Worm (Caenorhabditis elegans) whole organism, dauer: ENCODE results near the gene kin-21.
"Not testable (repeated sequence)": the region's sequence is repeated elsewhere in the genome, so short reads cannot be mapped to it uniquely, and the experiment has no call there.

Source experiments
- unc-62 ChIP-seq: sonication (generic microtip); optimal IDR thresholded peaks from 2 replicates; lab custom pipeline; 2017; ENCODE audit warnings: missing biosample characterization, missing genetic modification reagents, missing genetic modification characterization

The kin-21 gene

DNA sequence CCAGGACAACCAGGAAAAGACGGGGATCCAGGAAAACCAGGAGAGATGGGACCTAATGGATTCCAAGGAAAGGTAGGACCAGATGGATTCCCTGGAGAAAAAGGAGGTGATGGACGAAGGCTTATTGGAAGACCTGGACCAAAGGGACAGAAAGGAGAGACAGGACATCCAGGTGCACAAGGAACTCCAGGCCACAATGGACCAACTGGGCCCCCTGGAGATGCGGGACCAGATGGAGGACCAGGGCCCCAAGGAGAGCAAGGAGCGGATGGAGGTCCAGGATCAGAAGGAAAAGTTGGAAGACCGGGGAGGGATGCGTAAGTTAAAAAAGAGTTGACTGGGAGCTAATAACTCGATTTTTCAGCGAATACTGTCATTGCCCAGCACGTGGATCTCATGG is 10.1 kb upstream of the kin-21 start:
- TF ChIP-seq unc-62: no peak

ce11 chrIV:9824480-9824879 is 8.2 kb upstream of the kin-21 start, which contains the start of gene catp-6:
Gene catp-6 (minus strand): TSS chrIV:9824580.
- no peak for TF ChIP-seq unc-62

- TF ChIP-seq unc-62: no peak
Measured at ce11 chrIV:9825196-9825744, 7.4 kb upstream of the kin-21 start, which contains the start of gene mtr-4. Gene mtr-4 (plus strand): TSS chrIV:9825694.

ce11 chrIV:9833337-9833736 is 651 bp downstream of the kin-21 start:
- TF ChIP-seq unc-62: no peak

DNA sequence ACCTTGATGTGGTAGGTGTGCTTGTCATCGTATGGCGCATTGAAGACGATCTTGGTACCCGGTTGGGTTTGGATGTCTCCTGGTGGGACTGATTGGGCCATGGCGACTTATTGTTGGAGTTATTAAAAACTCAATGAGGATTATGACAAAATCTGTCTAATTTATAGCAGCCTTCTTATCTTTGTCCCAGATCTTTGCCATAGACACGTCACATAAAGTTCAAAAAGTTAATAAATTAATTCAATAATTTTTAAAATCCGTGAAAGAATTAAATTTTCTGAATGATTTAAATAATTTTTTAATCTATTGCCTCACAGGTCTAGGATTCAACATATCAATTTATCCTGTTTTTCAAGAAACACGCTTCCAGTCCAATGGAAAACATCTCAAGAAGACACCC is 3.6 kb downstream of the kin-21 start, which contains the start of gene msp-81:
TSS of gene msp-81 (minus strand) at position 101 of the 400 bp plus-strand sequence.
- TF ChIP-seq unc-62: no peak

DNA sequence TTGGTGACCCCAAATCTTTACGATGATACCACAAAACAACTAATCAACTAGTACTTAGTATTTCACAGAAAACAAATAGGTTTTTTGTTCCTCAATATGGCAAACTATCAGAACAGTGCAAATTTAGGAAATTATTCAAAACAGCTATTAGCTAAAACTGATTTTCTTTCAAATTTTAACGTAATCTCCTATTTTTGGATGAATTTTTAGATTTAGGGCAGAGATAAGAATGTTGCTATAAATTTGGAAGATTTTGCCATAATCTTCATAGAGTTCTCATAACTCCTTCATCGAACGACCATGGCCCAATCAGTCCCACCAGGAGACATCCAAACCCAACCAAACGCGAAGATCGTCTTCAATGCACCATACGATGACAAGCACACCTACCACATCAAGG is 4.7 kb downstream of the kin-21 start, which contains the start of gene msp-10:
TSS of gene msp-10 (plus strand) at position 301 of the 400 bp plus-strand sequence.
- TF ChIP-seq unc-62: not testable (repeated sequence)

DNA sequence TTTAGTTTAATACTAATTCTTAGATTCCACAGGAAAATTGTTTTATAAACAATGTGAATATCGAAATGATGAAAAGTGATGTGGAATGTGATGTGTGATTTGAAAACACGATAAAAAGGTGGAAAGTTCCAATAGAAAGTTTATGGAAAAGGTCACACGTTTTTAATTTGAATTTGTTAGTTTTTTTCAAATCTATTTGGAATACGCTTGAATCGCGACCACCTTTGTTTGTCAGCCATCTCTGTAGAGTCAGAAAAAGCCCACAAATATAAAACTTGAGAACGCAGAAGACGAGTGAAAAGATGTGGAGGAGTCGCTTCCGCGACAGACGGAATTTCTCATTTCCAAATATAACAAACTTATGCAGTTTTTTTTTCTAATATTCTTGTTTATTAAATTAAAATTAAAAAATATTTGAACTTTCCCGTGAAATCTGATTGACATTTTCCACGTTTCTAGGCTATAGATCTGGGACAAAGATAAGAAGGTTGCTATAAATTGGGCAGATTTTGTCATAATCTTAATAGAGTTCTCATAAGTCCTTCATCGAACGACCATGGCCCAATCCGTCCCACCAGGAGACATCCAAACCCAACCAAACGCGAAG is 8.4 kb downstream of the kin-21 start, which contains the start of the genes kin-24 and msp-56:
TSS of gene kin-24 (minus strand) at position 101 of the 607 bp plus-strand sequence.
TSS of gene msp-56 (plus strand) at position 557 of the 607 bp plus-strand sequence.
- TF ChIP-seq unc-62: no peak

DNA sequence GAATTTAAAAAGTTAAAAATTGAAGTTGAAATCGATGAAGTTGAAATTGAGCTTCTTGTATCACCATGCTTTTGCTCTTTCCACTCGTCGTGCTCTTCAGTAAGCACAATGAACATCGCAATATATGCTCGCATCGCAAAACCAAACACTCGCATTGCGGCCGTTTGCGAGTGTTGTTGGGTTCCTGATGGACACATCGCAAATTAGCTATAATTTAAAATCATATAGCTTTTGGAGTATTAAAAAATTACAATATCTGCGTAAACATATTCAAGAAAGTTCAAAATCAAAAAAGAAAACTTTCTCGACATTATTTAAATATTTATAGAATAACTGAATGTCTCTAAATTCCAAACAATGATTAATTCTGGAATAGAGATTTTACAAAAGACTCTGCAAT is 9.4 kb downstream of the kin-21 start, which contains the start of gene K07F5.17:
TSS of gene K07F5.17 (plus strand) at position 301 of the 400 bp plus-strand sequence.
- no peak for TF ChIP-seq unc-62

DNA sequence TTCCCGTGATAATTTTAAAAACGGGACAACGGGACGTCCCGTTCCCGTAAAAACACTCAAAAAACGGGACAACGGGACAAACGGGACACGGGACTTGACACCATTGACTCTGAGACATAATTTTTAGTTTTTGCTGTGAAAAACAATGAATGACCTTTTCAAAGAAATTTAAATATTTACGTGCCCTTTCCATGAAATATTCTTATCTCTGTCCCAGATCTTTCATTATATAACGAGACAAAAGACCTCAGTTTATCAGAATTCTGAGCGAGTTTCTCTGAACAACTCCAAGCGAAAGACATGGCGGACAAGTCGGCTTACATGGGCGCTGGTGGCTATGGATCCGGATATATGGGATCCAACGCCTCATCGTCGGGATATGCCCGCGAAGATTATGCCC is 11.1 kb downstream of the kin-21 start, which contains the start of gene nspd-2:
TSS of gene nspd-2 (plus strand) at position 301 of the 400 bp plus-strand sequence.
- TF ChIP-seq unc-62: no peak

DNA sequence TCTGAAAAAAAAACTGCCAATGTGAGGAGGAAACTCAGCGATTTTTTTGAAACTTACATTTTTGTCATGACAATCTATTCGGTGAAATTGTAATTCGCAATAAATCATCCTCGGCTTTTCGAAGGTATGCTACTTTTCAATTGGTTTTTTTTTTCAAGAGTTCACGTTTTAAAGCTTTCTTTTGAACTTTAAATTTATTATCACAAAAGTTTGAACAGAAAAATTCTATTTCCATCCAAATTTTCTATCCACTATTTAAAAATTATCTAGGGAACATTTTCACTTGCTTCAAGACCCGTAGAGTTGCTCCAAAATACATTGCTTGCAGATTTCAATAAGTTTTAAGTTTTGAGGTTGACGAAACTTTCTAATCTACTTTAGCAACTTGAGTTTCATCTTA is 13.9 kb downstream of the kin-21 start, which contains the start of gene K07F5.6:
TSS of gene K07F5.6 (minus strand) at position 101 of the 400 bp plus-strand sequence.
- TF ChIP-seq unc-62: no peak

ce11 chrIV:9848075-9848474 is 15.4 kb downstream of the kin-21 start, which contains the start of gene K07F5.7:
Gene K07F5.7 (minus strand): TSS chrIV:9848175.
- TF ChIP-seq unc-62: no peak

ce11 chrIV:9849624-9850023 is 16.9 kb downstream of the kin-21 start, which contains the start of gene K07F5.8:
Gene K07F5.8 (minus strand): TSS chrIV:9849724.
- no peak for TF ChIP-seq unc-62

- no peak for TF ChIP-seq unc-62
Measured at ce11 chrIV:9850931-9851330, 18.2 kb downstream of the kin-21 start, which contains the start of gene ssp-10. Gene ssp-10 (minus strand): TSS chrIV:9851031.

DNA sequence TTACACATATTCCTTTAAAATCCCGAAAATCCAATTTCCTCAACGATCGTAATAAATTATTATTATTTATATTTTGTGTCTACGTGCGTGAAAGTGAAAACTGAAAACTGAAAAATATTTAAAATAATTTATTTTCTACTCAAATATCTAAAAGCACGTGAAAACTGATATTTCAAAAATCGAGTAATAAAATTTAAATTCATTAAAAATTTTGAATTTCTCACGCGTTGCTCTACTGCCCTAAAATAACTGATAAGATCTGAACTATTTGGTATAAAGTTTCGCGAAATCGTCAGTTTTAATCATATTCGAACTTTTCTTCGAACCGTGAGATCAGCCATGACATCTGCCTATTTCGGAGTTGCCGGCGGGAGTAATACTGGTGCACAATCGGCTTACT is 19.6 kb downstream of the kin-21 start, which contains the start of gene ssq-1:
TSS of gene ssq-1 (plus strand) at position 301 of the 400 bp plus-strand sequence.
- TF ChIP-seq unc-62: no peak

- no peak for TF ChIP-seq unc-62
Measured at ce11 chrIV:9852818-9853466, 20.3 kb downstream of the kin-21 start.

ce11 chrIV:9854952-9855351 is 22.3 kb downstream of the kin-21 start:
- TF ChIP-seq unc-62: no peak

- TF ChIP-seq unc-62: no peak
Measured at ce11 chrIV:9855712-9856111, 23.0 kb downstream of the kin-21 start, which contains the start of gene K07F5.12. Gene K07F5.12 (plus strand): TSS chrIV:9856012.
